Worm (Caenorhabditis elegans) whole organism, L3 larva: ENCODE results near the gene cin-4.
"Not testable (repeated sequence)": the region's sequence is repeated elsewhere in the genome, so short reads cannot be mapped to it uniquely, and the experiment has no call there.

Experiments used
- nhr-237 ChIP-seq: fragments of 150-350 bp; optimal IDR thresholded peaks from 2 replicates; lab custom pipeline; 2014; ENCODE audit warnings: missing biosample characterization, missing genetic modification characterization
- nhr-25 ChIP-seq: sonication (generic microtip); optimal IDR thresholded peaks from 2 replicates; lab custom pipeline; 2017; ENCODE audit warnings: missing biosample characterization, missing genetic modification characterization
- tbx-2 ChIP-seq: sonication (generic microtip); optimal IDR thresholded peaks from 2 replicates; lab custom pipeline; 2016; ENCODE audit warnings: mild to moderate bottlenecking, missing genetic modification characterization, missing compliant biosample characterization

- not testable (repeated sequence) for TF ChIP-seq nhr-25 (tag; lab: Kevin White, UChicago); tbx-2 (tag; lab: Kevin White, UChicago); nhr-237
These were observed 36.7 kb upstream of the cin-4 start for ce11 chrII:7001405-7001804.
